Worm (Caenorhabditis elegans): ENCODE measurements around the gene ran-5.

- TF ChIP-seq nhr-28 (tag; optimal IDR thresholded peaks at IDR 0.05) (no peak), vab-15 (tag; optimal IDR thresholded peaks at IDR 0.05) (no peak), ama-1 (optimal IDR thresholded peaks at IDR 0.05) (no peak), pqm-1 (tag; optimal IDR thresholded peaks at IDR 0.05) (no peak)
These were observed 25.3 kb upstream of the ran-5 start for ce11 chrII:6022596-6022995.
